Worm (Caenorhabditis elegans): ENCODE results near the gene glt-4.

Gene glt-4

DNA sequence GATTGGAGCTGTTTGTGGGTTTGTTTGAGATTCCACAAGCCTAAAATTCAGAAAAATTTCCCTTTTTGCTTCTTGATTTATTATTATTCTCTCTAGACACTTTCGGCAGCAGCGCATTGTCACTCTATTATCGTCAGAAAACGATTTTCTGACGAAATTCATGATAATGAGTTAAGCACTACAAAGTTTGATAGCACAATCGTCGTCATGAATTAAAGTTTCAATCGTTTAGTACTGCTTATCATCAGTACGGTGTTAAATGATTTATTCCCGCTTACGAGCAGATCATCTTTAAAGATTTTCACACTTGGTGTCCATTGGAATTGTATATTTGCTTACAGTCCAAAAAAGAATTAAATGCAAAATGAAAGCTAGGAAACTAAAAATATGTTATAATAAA, 26.3 kb downstream of the glt-4 start:
- TF ChIP-seq elt-2 (tag; optimal IDR thresholded peaks at IDR 0.05) = peak; percentile 88
- no peak for TF ChIP-seq tlp-1 (tag; optimal IDR thresholded peaks at IDR 0.05)

DNA sequence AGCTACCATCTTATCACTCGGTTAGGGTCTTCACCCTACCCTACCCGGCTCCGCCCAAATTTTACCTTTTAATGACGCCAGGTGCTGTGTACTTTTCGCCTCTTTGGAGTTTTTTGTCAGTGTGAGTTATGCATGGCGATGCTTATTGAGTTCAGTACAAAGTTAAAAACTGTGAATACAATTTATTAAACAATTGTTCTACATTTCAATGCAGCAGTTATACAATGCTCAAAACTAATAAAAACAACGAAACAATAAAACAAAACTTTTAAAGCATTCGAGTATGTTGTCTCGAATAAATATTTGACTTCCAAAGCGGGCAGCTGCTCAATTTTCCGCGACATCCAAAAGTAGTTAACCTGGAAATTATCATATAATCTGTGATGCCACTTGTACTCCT, 27.3 kb downstream of the glt-4 start, which contains the start of gene ctsa-2:
TSS of gene ctsa-2 (minus strand) at position 101 of the 400 bp plus-strand sequence.
- no peak for TF ChIP-seq efl-1 (optimal IDR thresholded peaks at IDR 0.05)
- peak in 1 of 2 experiments; percentile 38 for TF ChIP-seq efl-1 (GFP tag; optimal IDR thresholded peaks at IDR 0.05 in 1 of 2)
- no peak for TF ChIP-seq lin-13 (GFP tag; optimal IDR thresholded peaks at IDR 0.05)
- TF ChIP-seq nhr-12 (tag; optimal IDR thresholded peaks at IDR 0.05) = no peak

DNA sequence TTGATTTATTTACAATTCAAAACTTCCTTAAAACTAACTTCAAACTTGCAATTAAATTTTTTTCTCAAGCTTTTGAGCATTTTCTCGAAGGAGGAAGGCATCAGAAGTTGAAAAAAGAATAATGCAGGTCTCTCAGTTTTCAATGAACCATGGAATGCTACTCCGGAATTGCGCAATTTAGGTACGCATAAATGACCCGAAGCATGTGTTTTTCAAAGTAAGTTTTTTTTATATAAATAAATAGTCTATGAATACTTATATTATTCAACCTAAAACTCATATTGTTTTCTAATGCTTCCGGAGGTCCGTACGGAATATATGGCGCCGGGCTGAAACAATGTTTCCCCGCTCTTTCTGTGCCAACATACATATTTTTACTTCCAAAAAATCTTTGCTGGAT, 30.5 kb downstream of the glt-4 start, which contains the start of gene K10C2.2:
TSS of gene K10C2.2 (minus strand) at position 101 of the 400 bp plus-strand sequence.
- TF ChIP-seq nhr-28 (tag; optimal IDR thresholded peaks at IDR 0.05) (no peak), mep-1 (tag; optimal IDR thresholded peaks at IDR 0.05) (no peak), mab-9 (GFP tag; IDR thresholded peaks at IDR 0.05) (no peak), ceh-88 (GFP tag; IDR thresholded peaks at IDR 0.05) (no peak), hpl-2 (GFP tag; optimal IDR thresholded peaks at IDR 0.05) (no peak), nhr-11 (tag; optimal IDR thresholded peaks at IDR 0.05) (no peak), fos-1 (tag; optimal IDR thresholded peaks at IDR 0.05) (no peak), lin-35 (GFP tag; optimal IDR thresholded peaks at IDR 0.05) (no peak), jun-1 (tag; optimal IDR thresholded peaks at IDR 0.05) (no peak), mef-2 (tag; optimal IDR thresholded peaks at IDR 0.05) (no peak), grh-1 (GFP tag; IDR thresholded peaks at IDR 0.05) (no peak), F16B12.6 (tag; optimal IDR thresholded peaks at IDR 0.05) (no peak), ces-1 (GFP tag; optimal IDR thresholded peaks at IDR 0.05) (no peak), unc-98 (GFP tag; IDR thresholded peaks at IDR 0.05) (no peak), nhr-90 (tag; optimal IDR thresholded peaks at IDR 0.05; ENCODE audit: poor library complexity) (no peak), elt-2 (tag; optimal IDR thresholded peaks at IDR 0.05) (no peak)

DNA sequence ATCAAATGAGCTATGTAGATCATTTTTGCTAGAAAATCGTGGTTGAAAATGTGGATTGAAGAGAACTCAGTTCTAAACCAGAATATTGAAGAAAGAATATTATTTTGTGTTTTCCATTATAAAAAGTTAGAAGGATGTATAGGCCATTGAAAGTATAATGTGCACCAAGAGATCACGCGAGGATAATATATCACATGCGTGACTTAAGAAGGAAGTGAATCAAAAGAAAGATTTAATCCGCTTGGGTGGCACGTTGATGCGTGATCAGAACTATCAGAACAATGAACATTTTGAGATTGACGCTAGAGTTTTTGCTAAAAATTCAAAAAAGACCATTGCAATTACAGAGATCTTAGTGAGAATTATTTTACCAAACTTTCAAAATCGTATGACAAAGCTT, 32.6 kb downstream of the glt-4 start:
- TF ChIP-seq fos-1 (tag; optimal IDR thresholded peaks at IDR 0.05) = no peak
- TF ChIP-seq ama-1 (optimal IDR thresholded peaks at IDR 0.05) = no peak
- TF ChIP-seq blmp-1 (tag; optimal IDR thresholded peaks at IDR 0.05) = no peak
- TF ChIP-seq ets-5 (GFP tag; IDR thresholded peaks at IDR 0.05) = no peak
- no peak for TF ChIP-seq isw-1 (GFP tag; IDR thresholded peaks at IDR 0.05)
- no peak for TF ChIP-seq hlh-17 (GFP tag; optimal IDR thresholded peaks at IDR 0.05; ENCODE audit: borderline replicate concordance)
- no peak for TF ChIP-seq ceh-8 (GFP tag; optimal IDR thresholded peaks at IDR 0.05)
- TF ChIP-seq egl-13 (tag; optimal IDR thresholded peaks at IDR 0.05) = peak; percentile 11
- TF ChIP-seq dsc-1 (tag; optimal IDR thresholded peaks at IDR 0.05) = peak; percentile 77
- TF ChIP-seq pqm-1 (tag; optimal IDR thresholded peaks at IDR 0.05) = no peak
- no peak for TF ChIP-seq unc-86 (tag; optimal IDR thresholded peaks at IDR 0.05)
- peak; percentile 27 for TF ChIP-seq pax-3 (tag; optimal IDR thresholded peaks at IDR 0.05)
- TF ChIP-seq fkh-8 (tag; optimal IDR thresholded peaks at IDR 0.05) = peak; percentile 66
- no peak for TF ChIP-seq elt-2 (tag; optimal IDR thresholded peaks at IDR 0.05)
- TF ChIP-seq elt-3 (tag; optimal IDR thresholded peaks at IDR 0.05) = no peak
- TF ChIP-seq nhr-71 (tag; optimal IDR thresholded peaks at IDR 0.05) = peak; percentile 11
- TF ChIP-seq nhr-90 (tag; optimal IDR thresholded peaks at IDR 0.05; ENCODE audit: poor library complexity) = no peak
- TF ChIP-seq aha-1 (tag; optimal IDR thresholded peaks at IDR 0.05) = no peak
- TF ChIP-seq unc-62 (GFP tag; optimal IDR thresholded peaks at IDR 0.05) = no peak
- TF ChIP-seq fkh-10 (GFP tag; optimal IDR thresholded peaks at IDR 0.05) = no peak
- TF ChIP-seq sup-37 (GFP tag; optimal IDR thresholded peaks at IDR 0.05) = no peak
- TF ChIP-seq fkh-4 (tag; optimal IDR thresholded peaks at IDR 0.05; ENCODE audit: borderline replicate concordance) = no peak
- no peak for TF ChIP-seq unc-30 (tag; optimal IDR thresholded peaks at IDR 0.05)
- TF ChIP-seq nhr-12 (tag; optimal IDR thresholded peaks at IDR 0.05) = no peak

All from whole organism, L1 larva.